Worm (Caenorhabditis elegans) whole organism, L3 larva: ENCODE results near the gene Y47D7A.9.

ENCODE experiments used
- ceh-28 ChIP-seq: fragments of 150-350 bp; optimal IDR thresholded peaks from 2 replicates; lab custom pipeline; 2014; ENCODE audit warnings: missing biosample characterization, missing genetic modification reagents, missing genetic modification characterization
- elt-2 ChIP-seq: sonication (generic microtip); optimal IDR thresholded peaks from 2 replicates; lab custom pipeline; 2016; ENCODE audit warnings: missing genetic modification reagents, mild to moderate bottlenecking, missing genetic modification characterization, missing compliant biosample characterization
- fkh-10 ChIP-seq: sonication (generic microtip); optimal IDR thresholded peaks from 2 replicates; lab custom pipeline; 2017; ENCODE audit warnings: missing biosample characterization, missing genetic modification reagents, missing genetic modification characterization
- nhr-12 ChIP-seq: fragments of 150-350 bp; optimal IDR thresholded peaks from 2 replicates; lab custom pipeline; 2014; ENCODE audit warnings: missing biosample characterization, missing genetic modification characterization
- nhr-23 ChIP-seq: fragments of 150-350 bp; optimal IDR thresholded peaks from 2 replicates; lab custom pipeline; 2014; ENCODE audit warnings: missing biosample characterization, missing genetic modification reagents, missing genetic modification characterization
- nhr-76 ChIP-seq: fragments of 150-350 bp; sonication (generic microtip); optimal IDR thresholded peaks from 5 replicates; lab custom pipeline; 2014; ENCODE audit warnings: missing biosample characterization, missing genetic modification characterization
- nhr-77 ChIP-seq: fragments of 150-350 bp; optimal IDR thresholded peaks from 2 replicates; lab custom pipeline; 2014; ENCODE audit warnings: missing biosample characterization, missing genetic modification characterization
- pha-4 ChIP-seq: fragments of 150-350 bp; optimal IDR thresholded peaks from 2 replicates; lab custom pipeline; 2014; ENCODE audit warnings: missing biosample characterization, missing genetic modification reagents, missing genetic modification characterization
- pqm-1 ChIP-seq: fragments of 150-350 bp; optimal IDR thresholded peaks from 2 replicates; lab custom pipeline; 2017; ENCODE audit warnings: missing biosample characterization, missing genetic modification characterization, inconsistent platforms
- snpc-4 ChIP-seq: fragments of 150-350 bp; optimal IDR thresholded peaks from 2 replicates; lab custom pipeline; 2014; ENCODE audit warnings: missing biosample characterization, missing genetic modification characterization
- unc-39 ChIP-seq: sonication (generic microtip); optimal IDR thresholded peaks from 4 replicates; lab custom pipeline; 2017; ENCODE audit warnings: missing biosample characterization, missing genetic modification characterization
- ztf-4 ChIP-seq: fragments of 150-350 bp; optimal IDR thresholded peaks from 2 replicates; lab custom pipeline; 2014; ENCODE audit warnings: missing biosample characterization, missing genetic modification characterization

ce11 chrV:4471065-4471464, 47.3 kb upstream of the Y47D7A.9 start, which contains the start of gene T08H10.3:
- no peak for TF ChIP-seq ceh-28 (tag; lab: Kevin White, UChicago)
- TF ChIP-seq ztf-4 (tag; lab: Kevin White, UChicago) = no peak
- TF ChIP-seq nhr-23 (tag; lab: Kevin White, UChicago) = no peak
- TF ChIP-seq fkh-10 (GFP tag; lab: Kevin White, UChicago) = no peak
- TF ChIP-seq snpc-4 (tag; lab: Kevin White, UChicago) = no peak
- no peak for TF ChIP-seq pqm-1 (tag; lab: Kevin White, UChicago)
- no peak for TF ChIP-seq nhr-76 (tag; lab: Kevin White, UChicago)
- TF ChIP-seq nhr-12 (tag; lab: Kevin White, UChicago) = no peak
- no peak for TF ChIP-seq pha-4 (tag; lab: Kevin White, UChicago)
- no peak for TF ChIP-seq nhr-77 (tag; lab: Kevin White, UChicago)
- no peak for TF ChIP-seq elt-2 (tag; lab: Kevin White, UChicago)
- no peak for TF ChIP-seq unc-39 (tag; lab: Kevin White, UChicago)
